Worm (Caenorhabditis elegans) whole organism, L2 larva: Measurements from ENCODE around the gene nspe-8.

Experiments used
- aly-2 ChIP-seq: fragments of 150-350 bp; optimal IDR thresholded peaks from 2 replicates; lab custom pipeline; 2014; ENCODE audit warnings: missing biosample characterization, missing genetic modification characterization
- crh-2 ChIP-seq: sonication (generic microtip); optimal IDR thresholded peaks from 2 replicates; lab custom pipeline; 2017; ENCODE audit warnings: missing biosample characterization, missing genetic modification characterization
- elt-1 ChIP-seq: fragments of 150-350 bp; optimal IDR thresholded peaks from 2 replicates; lab custom pipeline; 2014; ENCODE audit warnings: missing biosample characterization, missing genetic modification characterization
- elt-3 ChIP-seq: sonication (generic microtip); optimal IDR thresholded peaks from 2 replicates; lab custom pipeline; 2017; ENCODE audit warnings: missing biosample characterization, missing genetic modification characterization
- lin-39 ChIP-seq: fragments of 150-350 bp; optimal IDR thresholded peaks from 2 replicates; lab custom pipeline; 2014; ENCODE audit warnings: missing biosample characterization, missing genetic modification reagents, missing genetic modification characterization
- mab-5 ChIP-seq: fragments of 150-350 bp; optimal IDR thresholded peaks from 2 replicates; lab custom pipeline; 2014; ENCODE audit warnings: missing biosample characterization, missing genetic modification characterization
- nhr-11 ChIP-seq: fragments of 150-350 bp; optimal IDR thresholded peaks from 2 replicates; lab custom pipeline; 2014; ENCODE audit warnings: missing biosample characterization, missing genetic modification characterization
- nhr-12 ChIP-seq: fragments of 150-350 bp; optimal IDR thresholded peaks from 2 replicates; lab custom pipeline; 2014; ENCODE audit warnings: missing biosample characterization, missing genetic modification characterization
- skn-1 ChIP-seq: sonication (generic microtip); optimal IDR thresholded peaks from 2 replicates; lab custom pipeline; 2017; ENCODE audit warnings: missing biosample characterization, missing genetic modification characterization
- snpc-4 ChIP-seq: fragments of 150-350 bp; optimal IDR thresholded peaks from 2 replicates; lab custom pipeline; 2014; ENCODE audit warnings: missing biosample characterization, missing genetic modification characterization
- unc-62 ChIP-seq: fragments of 150-350 bp; optimal IDR thresholded peaks from 2 replicates; lab custom pipeline; 2014; ENCODE audit warnings: missing biosample characterization, missing genetic modification reagents, missing genetic modification characterization
- ztf-4 ChIP-seq: fragments of 150-350 bp; optimal IDR thresholded peaks from 2 replicates; lab custom pipeline; 2014; ENCODE audit warnings: missing biosample characterization, missing genetic modification characterization

DNA sequence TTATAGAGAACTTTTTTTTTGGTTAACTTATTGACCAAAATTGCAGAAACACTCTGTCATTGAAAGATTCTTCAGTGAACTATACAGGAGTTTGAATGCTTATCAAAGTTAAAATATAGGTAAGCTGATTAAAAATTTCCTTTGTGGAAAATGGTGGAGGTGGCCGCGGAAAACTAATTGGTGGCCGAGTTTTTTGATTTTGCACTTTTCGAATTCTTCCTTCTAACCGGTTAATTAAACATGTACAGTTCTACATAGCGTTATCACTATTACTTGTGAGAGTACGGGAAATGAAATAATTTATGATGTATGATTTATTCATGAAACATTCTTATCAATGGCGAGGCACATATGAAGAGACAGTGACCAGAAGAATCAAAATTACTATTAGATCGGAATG is 44.0 kb downstream of the nspe-8 start, which contains the start of gene clec-8:
- TF ChIP-seq crh-2 (no peak), skn-1 (no peak), nhr-11 (no peak), mab-5 (tag; lab: Kevin White, UChicago) (no peak), elt-3 (no peak), aly-2 (tag; lab: Kevin White, UChicago) (no peak), unc-62 (no peak), ztf-4 (tag; lab: Kevin White, UChicago) (no peak), elt-1 (tag; lab: Kevin White, UChicago) (no peak), lin-39 (tag; lab: Kevin White, UChicago) (no peak), snpc-4 (tag; lab: Kevin White, UChicago) (no peak), nhr-12 (tag; lab: Kevin White, UChicago) (no peak)
